Fruit fly (Drosophila melanogaster) whole organism, pupa: ENCODE data around the gene Sfp65A.

Experiments
- CG13204 ChIP-seq: fragments of 200-800 bp; sonication (Bioruptor generic); optimal IDR thresholded peaks from 2 replicates; lab custom pipeline; 2018; ENCODE audit warnings: missing biosample characterization, mild to moderate bottlenecking, missing genetic modification characterization, moderate library complexity
- CG8301 ChIP-seq: fragments of 200-800 bp; sonication (Bioruptor generic); optimal IDR thresholded peaks from 2 replicates; lab custom pipeline; 2018; ENCODE audit warnings: missing biosample characterization, mild to moderate bottlenecking, missing genetic modification characterization
- EcR ChIP-seq: fragments of 200-800 bp; sonication (Bioruptor generic); optimal IDR thresholded peaks from 3 replicates; lab custom pipeline; 2019; ENCODE audit warnings: missing biosample characterization, missing genetic modification characterization, mild to moderate bottlenecking, moderate library complexity, missing genetic modification reagents
- fd96Ca ChIP-seq: fragments of 200-800 bp; sonication (Bioruptor generic); IDR thresholded peaks from 3 replicates; pipeline ENCODE4 v1.3.6; 2022; ENCODE audit warnings: missing biosample characterization, missing genetic modification characterization

DNA sequence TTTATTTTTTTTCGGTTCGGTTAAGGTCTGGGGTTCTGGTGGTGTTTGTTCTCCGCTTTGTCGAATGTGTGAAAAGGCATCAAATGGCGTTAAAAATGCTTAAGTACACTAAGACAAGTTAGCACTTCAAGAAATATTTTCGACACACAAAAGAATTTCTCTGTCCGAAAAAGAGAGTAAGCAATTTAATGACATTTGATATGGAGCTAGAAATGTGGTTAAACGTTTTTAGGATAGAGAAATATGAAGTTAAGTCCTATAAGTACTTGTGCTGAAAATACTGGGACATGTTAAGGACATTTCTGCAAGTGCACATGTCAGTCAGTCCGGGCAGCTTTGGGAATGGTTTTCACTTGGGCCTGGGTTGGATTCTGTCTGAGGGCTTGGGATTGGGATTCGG is 5.8 kb upstream of the Sfp65A start:
- TF ChIP-seq CG13204 (GFP tag; lab: Kevin White, UChicago) (no peak), fd96Ca (no peak), EcR (GFP tag; lab: Kevin White, UChicago) (no peak), CG8301 (tag; lab: Kevin White, UChicago) (no peak)
